Worm (Caenorhabditis elegans) whole organism, early embryonic: ENCODE measurements around the gene srd-33.

Experiments
- ama-1 ChIP-seq: fragments of 150-350 bp; optimal IDR thresholded peaks from 2 replicates; lab custom pipeline; 2014
- flt-1 ChIP-seq: fragments of 200-800 bp; sonication (Bioruptor generic); IDR thresholded peaks from 2 replicates; pipeline ENCODE4 v1.3.6; 2022; ENCODE audit warnings: missing genetic modification characterization, missing compliant biosample characterization
- pes-1 ChIP-seq: fragments of 200-800 bp; sonication (Bioruptor generic); IDR thresholded peaks from 2 replicates; pipeline ENCODE4 v1.3.6; 2022; ENCODE audit warnings: missing genetic modification reagents, missing genetic modification characterization, missing compliant biosample characterization
- sea-1 ChIP-seq: fragments of 200-800 bp; sonication (Bioruptor generic); conservative IDR thresholded peaks from 2 replicates; pipeline ENCODE4 v1.3.6; 2022; ENCODE audit warnings: missing genetic modification characterization, missing compliant biosample characterization

ce11 chrV:4834277-4834676 is 37.8 kb upstream of the srd-33 start, which contains the start of gene C37H5.14:
- TF ChIP-seq flt-1 (GFP tag; lab: Robert Waterston, UW) (no peak), sea-1 (GFP tag; lab: Robert Waterston, UW) (no peak), pes-1 (no peak), ama-1 (lab: Kevin White, UChicago) (no peak)
